Worm (Caenorhabditis elegans): ENCODE results near the gene adm-2.

The adm-2 gene

DNA sequence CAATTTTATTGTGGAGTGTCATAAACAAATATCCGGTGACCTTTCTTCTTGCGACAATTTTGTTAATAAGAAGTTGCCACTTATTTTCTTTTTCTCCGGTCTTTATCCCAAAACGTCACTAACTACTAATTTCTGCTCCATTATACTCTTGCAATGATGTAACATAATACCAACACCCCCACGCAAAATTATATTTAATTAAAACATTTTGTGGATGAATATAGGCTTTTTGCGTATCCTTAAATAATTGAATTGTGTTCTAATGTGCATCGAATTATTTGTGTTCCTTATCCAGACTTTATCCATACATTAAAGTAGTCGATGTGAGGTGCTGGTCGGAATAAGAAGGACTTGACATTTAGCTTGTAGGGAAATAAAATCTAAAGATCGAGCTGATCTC, 15.2 kb downstream of the adm-2 start:
- TF ChIP-seq ceh-18 (tag; optimal IDR thresholded peaks at IDR 0.05) (no peak), hlh-8 (tag; optimal IDR thresholded peaks at IDR 0.05) (no peak), unc-42 (tag; optimal IDR thresholded peaks at IDR 0.05) (peak; percentile 50)

DNA sequence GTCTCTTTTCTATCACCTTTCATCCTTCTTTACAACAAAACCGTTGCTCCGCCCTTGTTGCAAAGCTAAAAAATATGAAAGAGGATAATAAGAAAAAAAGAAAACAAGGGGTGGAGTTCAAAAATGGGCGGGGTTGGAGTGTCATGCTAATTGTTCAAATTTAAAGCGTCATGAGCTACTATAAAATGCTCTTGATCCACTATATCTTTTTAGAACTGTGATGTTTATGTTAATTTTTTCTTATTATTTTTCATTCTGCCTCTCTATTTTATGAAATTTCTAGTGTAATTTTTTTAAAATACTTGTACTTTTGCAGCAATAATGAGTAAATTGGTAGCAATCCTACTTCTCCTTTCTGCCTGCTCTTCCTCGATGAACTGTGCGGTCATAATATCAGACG, 18.9 kb downstream of the adm-2 start, which contains the start of gene K02D3.1:
Gene K02D3.1 (plus strand): TSS at position 301 of the 400 bp plus-strand sequence.
- TF ChIP-seq fkh-6 (tag; optimal IDR thresholded peaks at IDR 0.05) (no peak), ceh-6 (GFP tag; optimal IDR thresholded peaks at IDR 0.05) (no peak), pqm-1 (tag; optimal IDR thresholded peaks at IDR 0.05) (no peak)

DNA sequence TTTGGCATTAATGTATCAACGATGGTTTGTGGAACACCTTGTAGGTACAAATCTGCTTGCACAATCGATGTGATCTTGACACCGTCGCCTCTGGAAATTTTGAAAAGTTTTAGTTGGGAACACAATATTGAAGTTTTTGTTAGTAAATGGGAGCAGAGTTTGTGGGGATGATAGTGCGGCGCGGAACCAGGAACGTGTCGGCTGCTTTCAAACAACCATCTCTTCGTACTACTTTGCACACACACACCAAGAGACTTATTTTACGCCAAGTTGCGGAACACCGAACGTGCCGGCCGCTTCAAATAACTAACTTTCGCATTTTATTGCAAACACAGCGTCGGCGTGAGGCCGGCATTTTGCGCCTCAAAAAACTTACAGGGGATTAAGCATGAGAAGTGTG, 21.3 kb downstream of the adm-2 start:
- TF ChIP-seq ets-4 (tag; optimal IDR thresholded peaks at IDR 0.05) (no peak), hlh-8 (tag; optimal IDR thresholded peaks at IDR 0.05) (no peak), hlh-6 (tag; optimal IDR thresholded peaks at IDR 0.05) (no peak), ceh-31 (tag; optimal IDR thresholded peaks at IDR 0.05) (no peak), K09A11.1 (tag; optimal IDR thresholded peaks at IDR 0.05; ENCODE audit: insufficient read depth) (no peak), ttx-3 (tag; optimal IDR thresholded peaks at IDR 0.05) (no peak)

DNA sequence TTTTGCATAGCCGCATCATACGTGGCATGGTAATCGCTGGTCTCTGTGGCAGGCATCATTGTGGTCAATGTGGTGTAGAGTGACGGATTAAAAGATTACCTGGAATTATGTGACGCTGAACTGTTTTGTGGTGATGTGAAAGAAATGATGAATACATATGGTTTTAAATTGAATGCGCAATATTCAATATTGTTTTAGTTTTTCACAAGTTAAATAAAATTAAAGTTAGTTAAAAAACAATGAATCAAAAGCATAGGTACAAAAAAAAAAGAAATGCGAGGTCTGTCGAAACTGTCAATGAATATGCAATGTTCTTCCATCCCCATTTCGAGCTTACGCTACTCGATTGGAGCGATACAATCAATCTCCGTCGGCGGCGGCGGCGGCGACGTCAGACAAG, 24.2 kb downstream of the adm-2 start, which contains the start of gene K02D3.2:
Gene K02D3.2 (minus strand): TSS at position 101 of the 400 bp plus-strand sequence.
- no peak for TF ChIP-seq che-1 (tag; optimal IDR thresholded peaks at IDR 0.05)
- no peak for TF ChIP-seq ceh-22 (tag; optimal IDR thresholded peaks at IDR 0.05)
- no peak for TF ChIP-seq ahr-1 (tag; optimal IDR thresholded peaks at IDR 0.05)
- TF ChIP-seq pqm-1 (tag; optimal IDR thresholded peaks at IDR 0.05): no peak
- no peak for TF ChIP-seq gmeb-2 (tag; optimal IDR thresholded peaks at IDR 0.05)
- TF ChIP-seq dve-1 (tag; optimal IDR thresholded peaks at IDR 0.05): no peak
- no peak for TF ChIP-seq F13H6.1 (tag; optimal IDR thresholded peaks at IDR 0.05)
- TF ChIP-seq nfya-1 (tag; optimal IDR thresholded peaks at IDR 0.05): no peak
- no peak for TF ChIP-seq ceh-45 (GFP tag; IDR thresholded peaks at IDR 0.05)
- no peak for TF ChIP-seq lin-11 (tag; optimal IDR thresholded peaks at IDR 0.05)
- no peak for TF ChIP-seq ceh-9 (tag; optimal IDR thresholded peaks at IDR 0.05)
- no peak for TF ChIP-seq eyg-1 (tag; optimal IDR thresholded peaks at IDR 0.05)
- no peak for TF ChIP-seq sox-2 (GFP tag; IDR thresholded peaks at IDR 0.05)
- TF ChIP-seq ama-1 (optimal IDR thresholded peaks at IDR 0.05): no peak
- no peak for TF ChIP-seq ceh-2 (tag; optimal IDR thresholded peaks at IDR 0.05)
- no peak for TF ChIP-seq mec-3 (tag; optimal IDR thresholded peaks at IDR 0.05; ENCODE audit: borderline replicate concordance)
- no peak for TF ChIP-seq elt-2 (tag; optimal IDR thresholded peaks at IDR 0.05)
- no peak for TF ChIP-seq pros-1 (tag; optimal IDR thresholded peaks at IDR 0.05)

DNA sequence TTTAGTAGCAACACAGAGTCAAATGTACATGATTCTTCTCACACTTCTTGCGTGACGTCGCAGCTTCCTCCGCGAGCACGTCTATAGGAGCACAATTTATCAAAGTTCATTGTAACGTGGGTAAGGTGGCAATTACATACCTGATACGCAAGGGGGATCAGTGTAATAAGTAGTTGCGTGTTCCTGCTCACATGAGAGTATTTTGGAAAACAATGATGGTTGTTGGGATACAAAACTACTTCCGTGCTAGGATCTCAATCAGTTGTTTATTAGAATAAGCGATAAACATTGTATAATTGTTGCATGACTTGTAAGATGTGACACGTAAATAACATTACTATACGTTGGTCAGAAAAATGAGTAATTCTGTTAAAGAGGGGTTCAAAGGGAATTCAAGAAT, 25.2 kb downstream of the adm-2 start:
- TF ChIP-seq hlh-15 (tag; optimal IDR thresholded peaks at IDR 0.05) (no peak), ceh-18 (tag; optimal IDR thresholded peaks at IDR 0.05) (no peak), hlh-13 (GFP tag; optimal IDR thresholded peaks at IDR 0.05) (no peak), gmeb-2 (tag; optimal IDR thresholded peaks at IDR 0.05) (no peak), madf-2 (tag; optimal IDR thresholded peaks at IDR 0.05) (no peak), dmd-4 (tag; optimal IDR thresholded peaks at IDR 0.05; ENCODE audit: borderline replicate concordance) (no peak), ceh-48 (tag; optimal IDR thresholded peaks at IDR 0.05) (no peak), pha-2 (tag; optimal IDR thresholded peaks at IDR 0.05) (no peak), pros-1 (tag; optimal IDR thresholded peaks at IDR 0.05) (no peak), zip-5 (tag; optimal IDR thresholded peaks at IDR 0.05) (no peak), unc-3 (GFP tag; conservative IDR thresholded peaks at IDR 0.05) (no peak), unc-3 (tag; optimal IDR thresholded peaks at IDR 0.05) (no peak), ceh-34 (tag; optimal IDR thresholded peaks at IDR 0.05) (no peak), tbx-7 (tag; optimal IDR thresholded peaks at IDR 0.05) (no peak), C38D4.7 (GFP tag; optimal IDR thresholded peaks at IDR 0.05) (no peak), dve-1 (tag; optimal IDR thresholded peaks at IDR 0.05) (no peak), unc-86 (tag; optimal IDR thresholded peaks at IDR 0.05) (no peak), lin-11 (tag; optimal IDR thresholded peaks at IDR 0.05) (no peak), nfya-1 (tag; optimal IDR thresholded peaks at IDR 0.05) (no peak)

Data from whole organism, late embryonic.